Worm (Caenorhabditis elegans) whole organism, L1 larva: Measurements from ENCODE around the gene Y51H7BR.8.

ENCODE experiments used
- C04F5.9 ChIP-seq: sonication (generic microtip); optimal IDR thresholded peaks from 2 replicates; lab custom pipeline; 2016; ENCODE audit warnings: missing genetic modification characterization, missing compliant biosample characterization
- alr-1 ChIP-seq: fragments of 200-800 bp; sonication (Bioruptor generic); optimal IDR thresholded peaks from 2 replicates; lab custom pipeline; 2018; ENCODE audit warnings: borderline replicate concordance, mild to moderate bottlenecking, missing genetic modification characterization, missing compliant biosample characterization
- aly-2 ChIP-seq: fragments of 150-350 bp; optimal IDR thresholded peaks from 2 replicates; lab custom pipeline; 2014; ENCODE audit warnings: missing biosample characterization, missing genetic modification characterization
- ama-1 ChIP-seq: fragments of 150-350 bp; optimal IDR thresholded peaks from 2 replicates; lab custom pipeline; 2014
- blmp-1 ChIP-seq: fragments of 150-350 bp; optimal IDR thresholded peaks from 2 replicates; lab custom pipeline; 2014; ENCODE audit warnings: missing biosample characterization, missing genetic modification characterization
- ceh-63 ChIP-seq: fragments of 200-800 bp; sonication (Bioruptor generic); optimal IDR thresholded peaks from 2 replicates; lab custom pipeline; 2018; ENCODE audit warnings: mild to moderate bottlenecking, missing genetic modification characterization, missing compliant biosample characterization
- ceh-8 ChIP-seq: fragments of 200-800 bp; sonication (Bioruptor generic); optimal IDR thresholded peaks from 2 replicates; lab custom pipeline; 2018; ENCODE audit warnings: mild to moderate bottlenecking, missing genetic modification characterization, moderate library complexity, missing compliant biosample characterization
- ceh-88 ChIP-seq: fragments of 200-800 bp; sonication (Bioruptor generic); IDR thresholded peaks from 2 replicates; pipeline ENCODE4 v1.3.6; 2022; ENCODE audit warnings: missing genetic modification characterization, missing compliant biosample characterization
- ces-1 ChIP-seq: fragments of 150-350 bp; optimal IDR thresholded peaks from 2 replicates; lab custom pipeline; 2014; ENCODE audit warnings: missing biosample characterization, missing genetic modification reagents, missing genetic modification characterization
- dpl-1 ChIP-seq, 3 experiments: fragments of 150-350 bp in 2 of 3; sonication (generic microtip) in 1 of 3; optimal IDR thresholded peaks; 2 replicates each; lab custom pipeline; 2014 to 2017; ENCODE audit warnings: missing biosample characterization in 3 of 3, missing genetic modification characterization in 3 of 3, missing genetic modification reagents in 3 of 3
- efl-1 ChIP-seq, 4 experiments: fragments of 150-350 bp; optimal IDR thresholded peaks in 3 of 4; peaks in 1 of 4; 1 replicate in 1 of 4; 2 replicates in 3 of 4; lab custom pipeline; 2014; ENCODE audit warnings: missing biosample characterization in 2 of 4, missing genetic modification characterization in 2 of 4, missing genetic modification reagents in 2 of 4
- egl-13 ChIP-seq: sonication (generic microtip); optimal IDR thresholded peaks from 2 replicates; lab custom pipeline; 2016; ENCODE audit warnings: missing genotype, missing genetic modification reagents, missing genetic modification characterization, missing compliant biosample characterization
- elt-3 ChIP-seq, 6 experiments: fragments of 150-350 bp in 1 of 6; sonication (generic microtip); optimal IDR thresholded peaks; 2 replicates each; lab custom pipeline; 2017 to 2018; ENCODE audit warnings: missing biosample characterization in 6 of 6, missing genetic modification characterization in 6 of 6, inconsistent platforms in 1 of 6
- ets-5 ChIP-seq: fragments of 200-800 bp; sonication (Bioruptor generic); IDR thresholded peaks from 2 replicates; pipeline ENCODE4 v1.3.6; 2022; ENCODE audit warnings: missing genetic modification characterization, missing compliant biosample characterization
- fkh-10 ChIP-seq: sonication (generic microtip); optimal IDR thresholded peaks from 2 replicates; lab custom pipeline; 2017; ENCODE audit warnings: missing biosample characterization, missing genetic modification reagents, missing genetic modification characterization
- fkh-4 ChIP-seq: sonication (generic microtip); optimal IDR thresholded peaks from 2 replicates; lab custom pipeline; 2016; ENCODE audit warnings: missing compliant biosample characterization, missing genetic modification characterization, borderline replicate concordance
- fkh-8 ChIP-seq: sonication (generic microtip); optimal IDR thresholded peaks from 2 replicates; lab custom pipeline; 2016; ENCODE audit warnings: mild to moderate bottlenecking, missing genetic modification characterization, missing compliant biosample characterization
- grh-1 ChIP-seq: fragments of 200-800 bp; sonication (Bioruptor generic); IDR thresholded peaks from 2 replicates; pipeline ENCODE4 v1.3.6; 2022; ENCODE audit warnings: missing genetic modification reagents, missing genetic modification characterization, missing compliant biosample characterization
- hpl-2 ChIP-seq: fragments of 150-350 bp; optimal IDR thresholded peaks from 2 replicates; lab custom pipeline; 2014; ENCODE audit warnings: missing biosample characterization, missing genetic modification reagents, missing genetic modification characterization
- irx-1 ChIP-seq: sonication (generic microtip); optimal IDR thresholded peaks from 2 replicates; lab custom pipeline; 2016; ENCODE audit warnings: missing genetic modification characterization, missing compliant biosample characterization
- isw-1 ChIP-seq: fragments of 200-800 bp; sonication (Bioruptor generic); IDR thresholded peaks from 2 replicates; pipeline ENCODE4 v1.3.6; 2022; ENCODE audit warnings: missing genetic modification characterization, missing compliant biosample characterization
- lin-13 ChIP-seq: fragments of 150-350 bp; optimal IDR thresholded peaks from 2 replicates; lab custom pipeline; 2014; ENCODE audit warnings: missing biosample characterization, missing genetic modification reagents, missing genetic modification characterization
- lin-14 ChIP-seq: fragments of 200-800 bp; sonication (Bioruptor generic); optimal IDR thresholded peaks from 2 replicates; lab custom pipeline; 2018; ENCODE audit warnings: mild to moderate bottlenecking, missing genetic modification characterization, moderate library complexity, missing compliant biosample characterization
- lin-39 ChIP-seq: fragments of 150-350 bp; optimal IDR thresholded peaks from 2 replicates; lab custom pipeline; 2014; ENCODE audit warnings: missing biosample characterization, missing genetic modification reagents, missing genetic modification characterization
- mab-9 ChIP-seq: fragments of 200-800 bp; sonication (Bioruptor generic); IDR thresholded peaks from 2 replicates; pipeline ENCODE4 v1.3.6; 2022; ENCODE audit warnings: missing genetic modification reagents, missing genetic modification characterization, missing compliant biosample characterization
- mdl-1 ChIP-seq, 2 experiments: fragments of 150-350 bp; optimal IDR thresholded peaks; 2 replicates each; lab custom pipeline; 2014 to 2017; ENCODE audit warnings: missing biosample characterization in 2 of 2, missing genetic modification characterization in 2 of 2, inconsistent platforms in 1 of 2
- mef-2 ChIP-seq: fragments of 150-350 bp; optimal IDR thresholded peaks from 2 replicates; lab custom pipeline; 2014; ENCODE audit warnings: missing biosample characterization, missing genetic modification characterization
- nhr-12 ChIP-seq: sonication (generic microtip); optimal IDR thresholded peaks from 2 replicates; lab custom pipeline; 2017; ENCODE audit warnings: missing biosample characterization, missing genetic modification characterization
- nhr-28 ChIP-seq: fragments of 150-350 bp; optimal IDR thresholded peaks from 2 replicates; lab custom pipeline; 2014; ENCODE audit warnings: missing biosample characterization, missing genetic modification characterization
- nhr-47 ChIP-seq: sonication (generic microtip); optimal IDR thresholded peaks from 2 replicates; lab custom pipeline; 2016; ENCODE audit warnings: mild to moderate bottlenecking, missing genetic modification characterization, moderate library complexity, missing compliant biosample characterization
- nhr-84 ChIP-seq: sonication (generic microtip); optimal IDR thresholded peaks from 2 replicates; lab custom pipeline; 2017; ENCODE audit warnings: missing biosample characterization, missing genetic modification characterization
- nhr-85 ChIP-seq: sonication (generic microtip); peaks from one replicate; lab custom pipeline; 2016; ENCODE audit warnings: missing genetic modification characterization, inconsistent platforms, missing compliant biosample characterization
- nhr-90 ChIP-seq: sonication (generic microtip); optimal IDR thresholded peaks from 2 replicates; lab custom pipeline; 2016; ENCODE audit warnings: mild to moderate bottlenecking, missing genetic modification characterization, missing compliant biosample characterization; ENCODE audit not compliant: poor library complexity
- pag-3 ChIP-seq: sonication (generic microtip); optimal IDR thresholded peaks from 2 replicates; lab custom pipeline; 2017; ENCODE audit warnings: missing genetic modification characterization, mild to moderate bottlenecking, missing compliant biosample characterization, antibody characterized with exemption, borderline replicate concordance; ENCODE audit not compliant: insufficient read depth
- pax-3 ChIP-seq: fragments of 200-800 bp; sonication (Bioruptor generic); optimal IDR thresholded peaks from 2 replicates; lab custom pipeline; 2018; ENCODE audit warnings: mild to moderate bottlenecking, missing genetic modification characterization, moderate library complexity, missing compliant biosample characterization
- pqm-1 ChIP-seq: sonication (generic microtip); optimal IDR thresholded peaks from 3 replicates; lab custom pipeline; 2017; ENCODE audit warnings: missing biosample characterization, missing genetic modification characterization
- skn-1 ChIP-seq: fragments of 150-350 bp; optimal IDR thresholded peaks from 2 replicates; lab custom pipeline; 2014; ENCODE audit warnings: missing biosample characterization, missing genetic modification characterization
- snu-23 ChIP-seq: sonication (generic microtip); optimal IDR thresholded peaks from 2 replicates; lab custom pipeline; 2016; ENCODE audit warnings: missing genetic modification characterization, missing compliant biosample characterization
- sox-4 ChIP-seq: sonication (generic microtip); optimal IDR thresholded peaks from 2 replicates; lab custom pipeline; 2016; ENCODE audit warnings: missing genetic modification characterization, missing compliant biosample characterization
- sup-37 ChIP-seq: fragments of 200-800 bp; sonication (Bioruptor generic); optimal IDR thresholded peaks from 2 replicates; lab custom pipeline; 2018; ENCODE audit warnings: mild to moderate bottlenecking, missing genetic modification characterization, missing compliant biosample characterization
- swsn-7 ChIP-seq: sonication (generic microtip); optimal IDR thresholded peaks from 2 replicates; lab custom pipeline; 2016; ENCODE audit warnings: missing genetic modification characterization, missing compliant biosample characterization
- unc-130 ChIP-seq: fragments of 150-350 bp; optimal IDR thresholded peaks from 2 replicates; lab custom pipeline; 2017; ENCODE audit warnings: missing biosample characterization, missing genetic modification characterization, inconsistent platforms
- unc-62 ChIP-seq: fragments of 150-350 bp; optimal IDR thresholded peaks from 2 replicates; lab custom pipeline; 2014; ENCODE audit warnings: missing biosample characterization, missing genetic modification reagents, missing genetic modification characterization
- unc-98 ChIP-seq: fragments of 200-800 bp; sonication (Bioruptor generic); IDR thresholded peaks from 2 replicates; pipeline ENCODE4 v1.3.6; 2022; ENCODE audit warnings: missing genetic modification characterization, missing compliant biosample characterization
- vab-15 ChIP-seq: sonication (generic microtip); optimal IDR thresholded peaks from 2 replicates; lab custom pipeline; 2017; ENCODE audit warnings: missing genotype, mild to moderate bottlenecking, missing genetic modification characterization, missing compliant biosample characterization
- xbp-1 ChIP-seq: sonication (generic microtip); optimal IDR thresholded peaks from 2 replicates; lab custom pipeline; 2016; ENCODE audit warnings: missing genetic modification characterization, missing compliant biosample characterization
- ztf-11 ChIP-seq, 2 experiments: sonication (generic microtip); optimal IDR thresholded peaks; 2 replicates each; lab custom pipeline; 2016 to 2017; ENCODE audit warnings: missing genetic modification characterization in 2 of 2, missing biosample characterization in 1 of 2, missing compliant biosample characterization in 1 of 2

Gene Y51H7BR.8

DNA sequence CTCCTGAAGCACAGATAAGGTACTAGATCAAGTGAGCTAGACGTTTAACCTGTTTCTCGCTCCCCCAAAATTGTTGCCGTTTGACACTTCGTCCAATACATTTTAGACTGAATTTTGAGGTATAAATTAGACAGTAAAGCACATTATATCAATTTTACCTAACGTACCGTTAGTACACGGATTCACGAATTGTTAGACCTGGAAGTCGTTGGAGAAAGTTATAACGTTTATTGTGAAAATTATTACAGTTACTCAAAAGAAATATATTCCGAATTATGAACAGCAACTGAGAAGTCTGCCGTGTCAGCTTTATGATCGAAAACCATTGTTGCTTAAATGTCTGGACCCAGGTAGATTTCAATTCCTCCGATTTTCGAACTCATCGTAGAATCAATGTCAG, 41.8 kb downstream of the Y51H7BR.8 start:
- no peak for TF ChIP-seq fkh-10
- TF ChIP-seq efl-1 (optimal IDR thresholded peaks at IDR 0.05; lab: Kevin White, UChicago), result no peak
- peak in 1 of 2 experiments; percentile 91 for TF ChIP-seq efl-1 (GFP tag; optimal IDR thresholded peaks at IDR 0.05 in 1 of 2; lab: Kevin White, UChicago)

- TF ChIP-seq pqm-1 (tag; lab: Kevin White, UChicago) (no peak), unc-98 (GFP tag; lab: Robert Waterston, UW) (no peak), pax-3 (tag; lab: Kevin White, UChicago) (no peak), nhr-47 (no peak), mef-2 (tag; lab: Kevin White, UChicago) (no peak), unc-130 (tag; lab: Kevin White, UChicago) (no peak), blmp-1 (no peak), sup-37 (GFP tag; lab: Kevin White, UChicago) (no peak), ceh-88 (GFP tag; lab: Robert Waterston, UW) (no peak), C04F5.9 (tag; lab: Kevin White, UChicago) (no peak), egl-13 (tag; lab: Kevin White, UChicago) (no peak), mab-9 (no peak), ceh-63 (GFP tag; lab: Kevin White, UChicago) (no peak), hpl-2 (GFP tag; lab: Kevin White, UChicago) (no peak), ama-1 (lab: Kevin White, UChicago) (no peak), ces-1 (GFP tag; lab: Kevin White, UChicago) (no peak), lin-14 (GFP tag; lab: Kevin White, UChicago) (no peak), dpl-1 (GFP tag; optimal IDR thresholded peaks at IDR 0.05; lab: Kevin White, UChicago) (no peak), nhr-84 (no peak), lin-39 (tag; lab: Kevin White, UChicago) (no peak)
These were observed 42.8 kb downstream of the Y51H7BR.8 start, which contains the start of gene K05F6.14 for ce11 chrII:1561863-1562262. K05F6.14 (plus strand) TSS chrII:1562163.

DNA sequence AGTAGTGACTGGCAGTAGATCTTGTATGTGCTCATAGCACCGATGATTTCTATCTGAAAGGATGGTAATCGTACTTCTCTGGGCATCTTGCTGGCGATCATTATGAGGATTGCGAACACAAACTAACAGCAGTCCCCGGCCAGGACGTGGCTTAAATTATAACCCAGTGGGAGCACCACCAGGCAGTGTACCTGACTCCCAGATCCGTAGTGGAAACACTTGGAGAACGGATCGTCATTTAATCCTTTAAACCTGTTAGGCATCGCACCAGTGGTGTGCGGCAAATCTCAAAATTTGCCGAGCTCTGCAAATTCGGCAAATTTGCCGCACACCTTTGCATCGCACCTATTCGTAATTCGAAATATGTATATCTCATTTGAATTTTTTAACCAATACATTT, 48.6 kb downstream of the Y51H7BR.8 start, which contains the start of gene K05F6.8:
K05F6.8 (minus strand) TSS at position 101 of the 400 bp plus-strand sequence.
- TF ChIP-seq efl-1 (optimal IDR thresholded peaks at IDR 0.05; lab: Kevin White, UChicago) (no peak), efl-1 (GFP tag; optimal IDR thresholded peaks at IDR 0.05 in 1 of 2; lab: Kevin White, UChicago) (no peak), nhr-47 (no peak), fkh-8 (tag; lab: Kevin White, UChicago) (no peak), swsn-7 (tag; lab: Kevin White, UChicago) (no peak), ama-1 (lab: Kevin White, UChicago) (no peak), snu-23 (no peak), sox-4 (tag; lab: Kevin White, UChicago) (no peak), ztf-11 (tag; optimal IDR thresholded peaks at IDR 0.05; lab: Kevin White, UChicago) (no peak), pag-3 (tag; lab: Kevin White, UChicago) (no peak), mdl-1 (tag; optimal IDR thresholded peaks at IDR 0.05; lab: Kevin White, UChicago) (no peak), lin-13 (GFP tag; lab: Kevin White, UChicago) (no peak), irx-1 (tag; lab: Kevin White, UChicago) (no peak), isw-1 (GFP tag; lab: Robert Waterston, UW) (no peak), xbp-1 (tag; lab: Kevin White, UChicago) (no peak), nhr-85 (tag; lab: Kevin White, UChicago) (no peak), unc-130 (tag; lab: Kevin White, UChicago) (no peak), ceh-8 (GFP tag; lab: Kevin White, UChicago) (no peak), C04F5.9 (tag; lab: Kevin White, UChicago) (no peak), aly-2 (no peak), nhr-28 (tag; lab: Kevin White, UChicago) (no peak)

DNA sequence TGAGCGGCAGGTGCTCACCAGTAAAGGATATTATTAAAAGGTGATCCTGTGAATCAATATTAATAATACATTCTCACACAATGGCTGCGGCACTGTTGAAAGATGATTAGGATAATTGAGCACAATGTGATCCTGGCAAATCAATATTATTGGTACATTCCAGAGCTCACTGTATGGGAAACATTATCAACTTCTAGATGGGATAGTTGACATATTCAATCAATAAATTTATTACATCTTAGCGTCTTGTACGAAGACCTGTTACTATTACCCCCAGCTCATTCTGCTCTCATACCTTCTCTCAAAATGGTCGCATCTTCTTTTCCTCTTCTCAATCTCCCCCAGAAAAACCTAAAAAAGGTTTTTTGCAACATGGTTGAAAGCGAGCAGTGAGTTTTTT, 49.2 kb downstream of the Y51H7BR.8 start, which contains the start of gene fbxb-49:
fbxb-49 (plus strand) TSS at position 301 of the 400 bp plus-strand sequence.
- no peak for TF ChIP-seq unc-62 (GFP tag; lab: Kevin White, UChicago)
- no peak for TF ChIP-seq pax-3 (tag; lab: Kevin White, UChicago)
- TF ChIP-seq sup-37 (GFP tag; lab: Kevin White, UChicago), result no peak
- no peak for TF ChIP-seq fkh-4 (tag; lab: Kevin White, UChicago)
- no peak for TF ChIP-seq nhr-12 (tag; lab: Kevin White, UChicago)
- TF ChIP-seq efl-1 (optimal IDR thresholded peaks at IDR 0.05; lab: Kevin White, UChicago), result no peak
- no peak for TF ChIP-seq efl-1 (GFP tag; optimal IDR thresholded peaks at IDR 0.05 in 1 of 2; lab: Kevin White, UChicago)
- no peak for TF ChIP-seq vab-15 (tag; lab: Kevin White, UChicago)
- TF ChIP-seq C04F5.9 (tag; lab: Kevin White, UChicago), result no peak
- no peak for TF ChIP-seq skn-1 (tag; lab: Kevin White, UChicago)
- TF ChIP-seq alr-1 (tag; lab: Kevin White, UChicago), result no peak
- no peak for TF ChIP-seq elt-3 (tag; optimal IDR thresholded peaks at IDR 0.05; lab: Kevin White, UChicago)
- no peak for TF ChIP-seq ets-5 (GFP tag; lab: Robert Waterston, UW)
- no peak for TF ChIP-seq grh-1 (GFP tag; lab: Robert Waterston, UW)
- TF ChIP-seq nhr-90 (tag; lab: Kevin White, UChicago), result no peak
- no peak for TF ChIP-seq fkh-10
